Worm (Caenorhabditis elegans) whole organism, L4/young adult: ENCODE data around the gene C06A12.19.

Experiments used
- W03F9.2 ChIP-seq: fragments of 150-350 bp; optimal IDR thresholded peaks from 2 replicates; lab custom pipeline; 2014; ENCODE audit warnings: missing biosample characterization, missing genetic modification characterization
- dao-5 ChIP-seq: sonication (generic microtip); optimal IDR thresholded peaks from 2 replicates; lab custom pipeline; 2016; ENCODE audit warnings: missing genotype, missing genetic modification characterization, moderate library complexity, missing compliant biosample characterization
- him-1 ChIP-seq: sonication (generic microtip); optimal IDR thresholded peaks from 2 replicates; lab custom pipeline; 2016; ENCODE audit warnings: missing genotype, missing genetic modification reagents, missing genetic modification characterization, missing compliant biosample characterization

C06A12.19 gene

ce11 chrIV:17453200-17453599 lies 13.3 kb upstream of the C06A12.19 start:
- TF ChIP-seq W03F9.2 (tag; lab: Kevin White, UChicago) = no peak
- no peak for TF ChIP-seq dao-5 (tag; lab: Kevin White, UChicago)
- no peak for TF ChIP-seq him-1 (tag; lab: Kevin White, UChicago)

- TF ChIP-seq dao-5 (tag; lab: Kevin White, UChicago) (no peak), W03F9.2 (tag; lab: Kevin White, UChicago) (no peak), him-1 (tag; lab: Kevin White, UChicago) (no peak)
Measured at ce11 chrIV:17450443-17450842, 10.5 kb upstream of the C06A12.19 start, which contains the start of gene F11E6.8. Gene F11E6.8, minus strand, starts transcription at chrIV:17450543.

- TF ChIP-seq W03F9.2 (tag; lab: Kevin White, UChicago) (no peak), dao-5 (tag; lab: Kevin White, UChicago) (no peak), him-1 (tag; lab: Kevin White, UChicago) (no peak)
Measured at ce11 chrIV:17448319-17448718, 8.4 kb upstream of the C06A12.19 start.

- TF ChIP-seq W03F9.2 (tag; lab: Kevin White, UChicago) (no peak), dao-5 (tag; lab: Kevin White, UChicago) (no peak), him-1 (tag; lab: Kevin White, UChicago) (no peak)
Measured at ce11 chrIV:17442503-17442902, 2.6 kb upstream of the C06A12.19 start, which contains the start of gene F11E6.11. Gene F11E6.11, plus strand, starts transcription at chrIV:17442827.

- TF ChIP-seq W03F9.2 (tag; lab: Kevin White, UChicago) = no peak
- TF ChIP-seq him-1 (tag; lab: Kevin White, UChicago) = no peak
- TF ChIP-seq dao-5 (tag; lab: Kevin White, UChicago) = no peak
Measured at ce11 chrIV:17441260-17441659, 1.4 kb upstream of the C06A12.19 start.

- TF ChIP-seq W03F9.2 (tag; lab: Kevin White, UChicago) (no peak), dao-5 (tag; lab: Kevin White, UChicago) (no peak), him-1 (tag; lab: Kevin White, UChicago) (no peak)
Measured at ce11 chrIV:17440417-17440816, 516 bp upstream of the C06A12.19 start, which contains the start of gene F08A7.1. Gene F08A7.1, plus strand, starts transcription at chrIV:17440607.

ce11 chrIV:17437038-17437437 lies 2.9 kb downstream of the C06A12.19 start, which contains the start of gene C06A12.8:
Gene C06A12.8, plus strand, starts transcription at chrIV:17437338.
- TF ChIP-seq W03F9.2 (tag; lab: Kevin White, UChicago) = no peak
- no peak for TF ChIP-seq him-1 (tag; lab: Kevin White, UChicago)
- no peak for TF ChIP-seq dao-5 (tag; lab: Kevin White, UChicago)

- no peak for TF ChIP-seq him-1 (tag; lab: Kevin White, UChicago)
- TF ChIP-seq dao-5 (tag; lab: Kevin White, UChicago) = no peak
- no peak for TF ChIP-seq W03F9.2 (tag; lab: Kevin White, UChicago)
Measured at ce11 chrIV:17436552-17436951, 3.3 kb downstream of the C06A12.19 start, which contains the start of gene gcy-27. Gene gcy-27, minus strand, starts transcription at chrIV:17436652.

- no peak for TF ChIP-seq dao-5 (tag; lab: Kevin White, UChicago)
- no peak for TF ChIP-seq him-1 (tag; lab: Kevin White, UChicago)
- TF ChIP-seq W03F9.2 (tag; lab: Kevin White, UChicago) = no peak
Measured at ce11 chrIV:17435228-17435627, 4.7 kb downstream of the C06A12.19 start.

ce11 chrIV:17432223-17432826 lies 7.6 kb downstream of the C06A12.19 start:
- no peak for TF ChIP-seq dao-5 (tag; lab: Kevin White, UChicago)
- TF ChIP-seq him-1 (tag; lab: Kevin White, UChicago) = no peak
- no peak for TF ChIP-seq W03F9.2 (tag; lab: Kevin White, UChicago)

- TF ChIP-seq W03F9.2 (tag; lab: Kevin White, UChicago) = no peak
- TF ChIP-seq dao-5 (tag; lab: Kevin White, UChicago) = no peak
- no peak for TF ChIP-seq him-1 (tag; lab: Kevin White, UChicago)
Measured at ce11 chrIV:17431287-17431686, 8.6 kb downstream of the C06A12.19 start, which contains the start of gene lact-6. Gene lact-6, minus strand, starts transcription at chrIV:17431387.

- no peak for TF ChIP-seq him-1 (tag; lab: Kevin White, UChicago)
Measured at ce11 chrIV:17427423-17427822, 12.5 kb downstream of the C06A12.19 start, which contains the start of gene C06A12.3. Gene C06A12.3, plus strand, starts transcription at chrIV:17427723.

ce11 chrIV:17426970-17427369 lies 12.9 kb downstream of the C06A12.19 start:
- no peak for TF ChIP-seq W03F9.2 (tag; lab: Kevin White, UChicago)
- TF ChIP-seq him-1 (tag; lab: Kevin White, UChicago) = no peak

- TF ChIP-seq dao-5 (tag; lab: Kevin White, UChicago) = no peak
- no peak for TF ChIP-seq him-1 (tag; lab: Kevin White, UChicago)
- TF ChIP-seq W03F9.2 (tag; lab: Kevin White, UChicago) = no peak
Measured at ce11 chrIV:17417723-17418122, 22.2 kb downstream of the C06A12.19 start, which contains the start of gene npr-26. Gene npr-26, minus strand, starts transcription at chrIV:17417823.
